Worm (Caenorhabditis elegans) whole organism, early embryonic: ENCODE results near the gene C27C12.3.

ENCODE experiments used
- B0310.2 ChIP-seq: sonication (generic microtip); optimal IDR thresholded peaks from 2 replicates; lab custom pipeline; 2016; ENCODE audit warnings: mild to moderate bottlenecking, missing genetic modification characterization, missing compliant biosample characterization
- F13C5.2 ChIP-seq: sonication (generic microtip); optimal IDR thresholded peaks from 2 replicates; lab custom pipeline; 2017; ENCODE audit warnings: mild to moderate bottlenecking, missing genetic modification characterization, inconsistent platforms, missing compliant biosample characterization
- aly-1 ChIP-seq: sonication (generic microtip); optimal IDR thresholded peaks from 2 replicates; lab custom pipeline; 2016; ENCODE audit warnings: missing genetic modification characterization, missing compliant biosample characterization
- ama-1 ChIP-seq: fragments of 150-350 bp; optimal IDR thresholded peaks from 2 replicates; lab custom pipeline; 2014
- ceh-13 ChIP-seq: fragments of 200-800 bp; sonication (Bioruptor generic); optimal IDR thresholded peaks from 2 replicates; lab custom pipeline; 2018; ENCODE audit warnings: mild to moderate bottlenecking, missing genetic modification characterization, missing compliant biosample characterization
- ceh-36 ChIP-seq: sonication (generic microtip); optimal IDR thresholded peaks from 2 replicates; lab custom pipeline; 2016; ENCODE audit warnings: missing genetic modification characterization, inconsistent platforms, missing compliant biosample characterization
- ets-7 ChIP-seq: sonication (generic microtip); optimal IDR thresholded peaks from 2 replicates; lab custom pipeline; 2016; ENCODE audit warnings: missing genotype, missing genetic modification characterization, missing compliant biosample characterization
- flt-1 ChIP-seq: fragments of 200-800 bp; sonication (Bioruptor generic); IDR thresholded peaks from 2 replicates; pipeline ENCODE4 v1.3.6; 2022; ENCODE audit warnings: missing genetic modification characterization, missing compliant biosample characterization
- hmbx-1 ChIP-seq: sonication (generic microtip); optimal IDR thresholded peaks from 2 replicates; lab custom pipeline; 2016; ENCODE audit warnings: mild to moderate bottlenecking, missing genetic modification characterization, missing compliant biosample characterization
- hmg-4 ChIP-seq: fragments of 200-800 bp; sonication (Bioruptor generic); optimal IDR thresholded peaks from 2 replicates; lab custom pipeline; 2018; ENCODE audit warnings: mild to moderate bottlenecking, missing genetic modification characterization, missing compliant biosample characterization
- hnd-1 ChIP-seq: sonication (generic microtip); optimal IDR thresholded peaks from 2 replicates; lab custom pipeline; 2016; ENCODE audit warnings: missing genetic modification characterization, missing compliant biosample characterization
- pes-1 ChIP-seq: fragments of 200-800 bp; sonication (Bioruptor generic); IDR thresholded peaks from 2 replicates; pipeline ENCODE4 v1.3.6; 2022; ENCODE audit warnings: missing genetic modification reagents, missing genetic modification characterization, missing compliant biosample characterization
- scrt-1 ChIP-seq: fragments of 200-800 bp; sonication (Bioruptor generic); IDR thresholded peaks from 2 replicates; pipeline ENCODE4 v1.3.6; 2022; ENCODE audit warnings: missing genetic modification characterization, missing compliant biosample characterization
- sea-1 ChIP-seq: fragments of 200-800 bp; sonication (Bioruptor generic); conservative IDR thresholded peaks from 2 replicates; pipeline ENCODE4 v1.3.6; 2022; ENCODE audit warnings: missing genetic modification characterization, missing compliant biosample characterization
- tbx-11 ChIP-seq: fragments of 200-800 bp; sonication (Bioruptor generic); IDR thresholded peaks from 2 replicates; pipeline ENCODE4 v1.3.6; 2022; ENCODE audit warnings: missing genetic modification characterization, missing compliant biosample characterization
- tbx-37 ChIP-seq: fragments of 200-800 bp; sonication (Bioruptor generic); conservative IDR thresholded peaks from 2 replicates; pipeline ENCODE4 v1.3.6; 2022; ENCODE audit warnings: missing genetic modification reagents, missing genetic modification characterization, missing compliant biosample characterization
- tra-4 ChIP-seq: sonication (generic microtip); optimal IDR thresholded peaks from 2 replicates; lab custom pipeline; 2017; ENCODE audit warnings: missing genetic modification characterization, missing compliant biosample characterization

C27C12.3 gene

DNA sequence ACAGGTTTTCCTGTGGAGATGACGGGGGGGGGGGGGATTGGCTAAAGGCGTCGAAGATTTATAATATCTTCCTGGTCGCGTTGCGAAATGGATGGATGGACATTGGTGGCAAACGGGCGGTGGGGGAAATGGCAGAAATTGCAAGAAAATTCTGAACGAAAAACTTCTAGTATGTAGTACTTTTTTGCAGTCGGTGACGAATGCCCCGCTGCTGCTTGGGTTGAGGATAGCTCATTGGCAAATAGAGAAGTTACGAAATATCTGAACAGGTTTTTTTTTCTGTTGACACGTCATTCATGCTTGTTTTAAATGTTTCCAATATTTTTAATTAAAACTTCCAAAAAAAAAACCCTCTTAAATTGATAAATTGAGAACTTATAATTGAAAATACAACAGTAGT lies 46.1 kb downstream of the C27C12.3 start:
- no peak for TF ChIP-seq flt-1 (GFP tag; lab: Robert Waterston, UW)

ce11 chrX:14818464-14819259 lies 47.0 kb downstream of the C27C12.3 start, which contains the start of gene epn-1:
Gene epn-1, minus strand, starts transcription at chrX:14818514.
- peak; percentile 59 for TF ChIP-seq ets-7 (tag; lab: Kevin White, UChicago)
- peak; percentile 87 for TF ChIP-seq hmg-4 (GFP tag; lab: Kevin White, UChicago)
- no peak for TF ChIP-seq tra-4 (tag; lab: Kevin White, UChicago)
- TF ChIP-seq hnd-1 (tag; lab: Kevin White, UChicago) = no peak
- peak; percentile 46 for TF ChIP-seq B0310.2 (tag; lab: Kevin White, UChicago)
- TF ChIP-seq tbx-37 (GFP tag; lab: Robert Waterston, UW) = 0 out of 2 replicates have a peak, but pooled peaks have one; percentile 16
- no peak for TF ChIP-seq tbx-11 (GFP tag; lab: Robert Waterston, UW)
- peak; percentile 41 for TF ChIP-seq ceh-13 (GFP tag; lab: Kevin White, UChicago)
- TF ChIP-seq F13C5.2 = peak; percentile 78
- TF ChIP-seq hmbx-1 = no peak
- no peak for TF ChIP-seq ama-1 (lab: Kevin White, UChicago)
- TF ChIP-seq pes-1 (GFP tag; lab: Robert Waterston, UW) = peak; percentile 39
- TF ChIP-seq aly-1 (tag; lab: Kevin White, UChicago) = peak; percentile 42
- 0 out of 2 replicates have a peak, but pooled peaks have one; percentile 57 for TF ChIP-seq sea-1
- TF ChIP-seq ceh-36 (tag; lab: Kevin White, UChicago) = peak; percentile 18
- 0 out of 2 replicates have a peak, but pooled peaks have one; percentile 24 for TF ChIP-seq flt-1 (GFP tag; lab: Robert Waterston, UW)
- no peak for TF ChIP-seq scrt-1 (GFP tag; lab: Robert Waterston, UW)

ce11 chrX:14816717-14817116 lies 48.9 kb downstream of the C27C12.3 start:
- TF ChIP-seq sea-1 (no peak), hnd-1 (tag; lab: Kevin White, UChicago) (no peak), ceh-13 (GFP tag; lab: Kevin White, UChicago) (no peak), scrt-1 (GFP tag; lab: Robert Waterston, UW) (no peak), ceh-36 (tag; lab: Kevin White, UChicago) (no peak), flt-1 (GFP tag; lab: Robert Waterston, UW) (no peak), tbx-37 (GFP tag; lab: Robert Waterston, UW) (no peak), ama-1 (lab: Kevin White, UChicago) (no peak), tbx-11 (GFP tag; lab: Robert Waterston, UW) (no peak), hmbx-1 (no peak), tra-4 (tag; lab: Kevin White, UChicago) (no peak), pes-1 (GFP tag; lab: Robert Waterston, UW) (no peak), ets-7 (tag; lab: Kevin White, UChicago) (no peak)

ce11 chrX:14815412-14815811 lies 50.2 kb downstream of the C27C12.3 start:
- TF ChIP-seq ceh-36 (tag; lab: Kevin White, UChicago) = no peak
